Worm (Caenorhabditis elegans): Measurements from ENCODE around the gene nhr-48.

The nhr-48 gene

ce11 chrX:15707913-15708312 lies at the start of gene nhr-48:
Gene nhr-48, plus strand, starts transcription at chrX:15708213.
- TF ChIP-seq hlh-15 (tag; optimal IDR thresholded peaks at IDR 0.05) (no peak), nhr-11 (tag; optimal IDR thresholded peaks at IDR 0.05) (no peak), hlh-8 (tag; optimal IDR thresholded peaks at IDR 0.05) (no peak), C08G9.2 (tag; optimal IDR thresholded peaks at IDR 0.05) (no peak), ztf-16 (tag; optimal IDR thresholded peaks at IDR 0.05) (no peak), rnt-1 (tag; optimal IDR thresholded peaks at IDR 0.05) (no peak), ceh-24 (tag; optimal IDR thresholded peaks at IDR 0.05) (no peak), hlh-30 (tag; optimal IDR thresholded peaks at IDR 0.05; ENCODE audit: insufficient read depth) (no peak), unc-42 (tag; optimal IDR thresholded peaks at IDR 0.05) (no peak), pqm-1 (tag; optimal IDR thresholded peaks at IDR 0.05) (no peak)

ce11 chrX:15659561-15659960 lies 48.5 kb upstream of the nhr-48 start:
- no peak for TF ChIP-seq unc-86 (tag; optimal IDR thresholded peaks at IDR 0.05)
- TF ChIP-seq unc-42 (tag; optimal IDR thresholded peaks at IDR 0.05) = peak; percentile 50
- no peak for TF ChIP-seq lim-6 (tag; optimal IDR thresholded peaks at IDR 0.05)
- TF ChIP-seq ceh-31 (tag; optimal IDR thresholded peaks at IDR 0.05) = peak; percentile 20
- TF ChIP-seq nfya-1 (tag; optimal IDR thresholded peaks at IDR 0.05) = peak; percentile 25

ce11 chrX:15663740-15664139 lies 44.3 kb upstream of the nhr-48 start:
- TF ChIP-seq sox-2 (GFP tag; IDR thresholded peaks at IDR 0.05) (no peak), mec-3 (tag; optimal IDR thresholded peaks at IDR 0.05; ENCODE audit: borderline replicate concordance) (no peak), syd-9 (tag; optimal IDR thresholded peaks at IDR 0.05) (no peak), ceh-24 (tag; optimal IDR thresholded peaks at IDR 0.05) (no peak), dve-1 (tag; optimal IDR thresholded peaks at IDR 0.05) (no peak), F13H6.1 (tag; optimal IDR thresholded peaks at IDR 0.05) (no peak), pqm-1 (tag; optimal IDR thresholded peaks at IDR 0.05) (no peak), pag-3 (tag; optimal IDR thresholded peaks at IDR 0.05; ENCODE audit: borderline replicate concordance) (no peak), pha-4 (tag; optimal IDR thresholded peaks at IDR 0.05) (no peak), ceh-6 (GFP tag; optimal IDR thresholded peaks at IDR 0.05) (no peak), ceh-30 (tag; optimal IDR thresholded peaks at IDR 0.05) (no peak), gmeb-2 (tag; optimal IDR thresholded peaks at IDR 0.05) (no peak), ceh-48 (tag; optimal IDR thresholded peaks at IDR 0.05) (no peak), ceh-9 (tag; optimal IDR thresholded peaks at IDR 0.05) (no peak), K02D7.2 (tag; optimal IDR thresholded peaks at IDR 0.05) (no peak), pha-2 (tag; optimal IDR thresholded peaks at IDR 0.05) (no peak), K09A11.1 (tag; optimal IDR thresholded peaks at IDR 0.05; ENCODE audit: insufficient read depth) (no peak), ceh-34 (tag; optimal IDR thresholded peaks at IDR 0.05) (no peak)

- TF ChIP-seq ref-2 (tag; optimal IDR thresholded peaks at IDR 0.05) (peak; percentile 7), hlh-13 (GFP tag; optimal IDR thresholded peaks at IDR 0.05) (no peak), dmd-4 (tag; optimal IDR thresholded peaks at IDR 0.05; ENCODE audit: borderline replicate concordance) (no peak), ceh-14 (tag; optimal IDR thresholded peaks at IDR 0.05) (no peak), unc-42 (tag; optimal IDR thresholded peaks at IDR 0.05) (peak; percentile 24), ama-1 (optimal IDR thresholded peaks at IDR 0.05) (no peak), pax-1 (tag; optimal IDR thresholded peaks at IDR 0.05) (no peak), ceh-31 (tag; optimal IDR thresholded peaks at IDR 0.05) (peak; percentile 17)
Measured at ce11 chrX:15666169-15666811, 41.7 kb upstream of the nhr-48 start, which contains the start of gene pcdr-1. Gene pcdr-1, plus strand, starts transcription at chrX:15666761.

Data from whole organism, late embryonic.